Fruit fly (Drosophila melanogaster): ENCODE results near the gene Sod1.

Sod1 gene

dm6 chr3L:11120419-11120958, 6.9 kb upstream of the Sod1 start, which contains the start of the genes FoxK and mRpL2 (continued):
- no peak for TF ChIP-seq CG9609 (GFP tag; optimal IDR thresholded peaks at IDR 0.05)
- TF ChIP-seq CG34422 (GFP tag; IDR thresholded peaks at IDR 0.05): peak; percentile 74; the same call in 2 of the 3 replicates
- TF ChIP-seq CG10431 (GFP tag; optimal IDR thresholded peaks at IDR 0.05): no peak
- TF ChIP-seq psq (GFP tag; optimal IDR thresholded peaks at IDR 0.05): no peak
- TF ChIP-seq vvl (GFP tag; IDR thresholded peaks at IDR 0.05): peak; percentile 56; the same call in 1 of the 2 replicates
- TF ChIP-seq BtbVII (GFP tag; optimal IDR thresholded peaks at IDR 0.05): no peak
- TF ChIP-seq sug (tag; optimal IDR thresholded peaks at IDR 0.05): peak; percentile 0
- TF ChIP-seq ato (GFP tag; IDR thresholded peaks at IDR 0.05; ENCODE audit: partially characterized antibody): no peak
- TF ChIP-seq luna (GFP tag; optimal IDR thresholded peaks at IDR 0.05): no peak
- peak; percentile 55 for TF ChIP-seq Ets97D (GFP tag; optimal IDR thresholded peaks at IDR 0.05)
- TF ChIP-seq ewg (GFP tag; optimal IDR thresholded peaks at IDR 0.05): peak; percentile 89
- TF ChIP-seq Bgb (GFP tag; IDR thresholded peaks at IDR 0.05; ENCODE audit: partially characterized antibody): peak; percentile 23; the same call in 1 of the 2 replicates
- TF ChIP-seq Sox100B (GFP tag; optimal IDR thresholded peaks at IDR 0.05): no peak
- TF ChIP-seq gcm2 (GFP tag; optimal IDR thresholded peaks at IDR 0.05): peak; percentile 2
- no peak for TF ChIP-seq H2.0 (GFP tag; IDR thresholded peaks at IDR 0.05)
- TF ChIP-seq CG18599 (GFP tag; optimal IDR thresholded peaks at IDR 0.05): no peak
- no peak for TF ChIP-seq unpg (GFP tag; optimal IDR thresholded peaks at IDR 0.05)
- no peak for TF ChIP-seq jing (GFP tag; optimal IDR thresholded peaks at IDR 0.05)
- peak; percentile 29 for TF ChIP-seq CG30020 (tag; optimal IDR thresholded peaks at IDR 0.05)
- TF ChIP-seq Drgx (GFP tag; IDR thresholded peaks at IDR 0.05): peak; percentile 68
- peak; percentile 20; the same call in 1 of the 3 replicates for TF ChIP-seq row (GFP tag; IDR thresholded peaks at IDR 0.05)
- TF ChIP-seq Opbp (GFP tag; IDR thresholded peaks at IDR 0.05; ENCODE audit: partially characterized antibody): peak; percentile 55; the same call in 2 of the 3 replicates
- TF ChIP-seq CG14050 (GFP tag; IDR thresholded peaks at IDR 0.05): no peak
- no peak for TF ChIP-seq CG2875 (GFP tag; optimal IDR thresholded peaks at IDR 0.05)
- TF ChIP-seq lmd (GFP tag; IDR thresholded peaks at IDR 0.05): no peak
- peak; percentile 5 for TF ChIP-seq CG3281 (GFP tag; optimal IDR thresholded peaks at IDR 0.05)
- TF ChIP-seq sens (GFP tag): peak; percentile 78
- TF ChIP-seq Tbp (GFP tag; optimal IDR thresholded peaks at IDR 0.05): no peak
- TF ChIP-seq Elba2 (GFP tag; optimal IDR thresholded peaks at IDR 0.05): peak; percentile 99
- TF ChIP-seq fd96Cb (tag; optimal IDR thresholded peaks at IDR 0.05): no peak
- TF ChIP-seq amos (GFP tag; IDR thresholded peaks at IDR 0.05; ENCODE audit: partially characterized antibody): peak; percentile 49; the same call in 1 of the 2 replicates
- peak; percentile 10 for TF ChIP-seq CG33213 (GFP tag; optimal IDR thresholded peaks at IDR 0.05)
- peak; percentile 40 for TF ChIP-seq CG18011 (GFP tag; optimal IDR thresholded peaks at IDR 0.05)
- peak; percentile 82 for TF ChIP-seq Max (GFP tag; optimal IDR thresholded peaks at IDR 0.05)
- TF ChIP-seq Scr (GFP tag; IDR thresholded peaks at IDR 0.05; ENCODE audit: partially characterized antibody): peak; percentile 35; the same call in 1 of the 2 replicates
- TF ChIP-seq tx (GFP tag; optimal IDR thresholded peaks at IDR 0.05): no peak
- peak; percentile 53 for TF ChIP-seq Sry-δ (GFP tag; optimal IDR thresholded peaks at IDR 0.05)
- TF ChIP-seq sima (GFP tag; optimal IDR thresholded peaks at IDR 0.05): no peak
- peak; percentile 4 for TF ChIP-seq Hmr (GFP tag; optimal IDR thresholded peaks at IDR 0.05)
- no peak for TF ChIP-seq CG15479 (GFP tag; optimal IDR thresholded peaks at IDR 0.05)
- 0 out of 2 replicates have a peak, but pooled peaks have one; percentile 4 for TF ChIP-seq chm (GFP tag; IDR thresholded peaks at IDR 0.05)
- TF ChIP-seq disco-r (GFP tag; optimal IDR thresholded peaks at IDR 0.05): no peak
- peak; percentile 40 for TF ChIP-seq CHES-1-like (GFP tag; optimal IDR thresholded peaks at IDR 0.05)
- no peak for TF ChIP-seq CG1792 (GFP tag; optimal IDR thresholded peaks at IDR 0.05)
- TF ChIP-seq CG2712 (tag; optimal IDR thresholded peaks at IDR 0.05): peak; percentile 34
- TF ChIP-seq Pdp1 (GFP tag; optimal IDR thresholded peaks at IDR 0.05): peak in 1 of 2 experiments; percentile 72
- no peak for TF ChIP-seq CG8765 (GFP tag; IDR thresholded peaks at IDR 0.05)
- TF ChIP-seq Xrp1 (GFP tag; IDR thresholded peaks at IDR 0.05): no peak
- peak; percentile 51 for TF ChIP-seq Dp (GFP tag; optimal IDR thresholded peaks at IDR 0.05)
- TF ChIP-seq sd (tag; optimal IDR thresholded peaks at IDR 0.05): no peak

Measured in whole organism, embryonic.